Fruit fly (Drosophila melanogaster) whole organism: ENCODE data around the gene CG13970.

ENCODE experiments used
- CG8478 ChIP-seq: fragments of >200 bp; optimal IDR thresholded peaks from 2 replicates; lab custom pipeline; 2018; ENCODE audit warnings: inconsistent platforms
- EcR ChIP-seq, 2 experiments: fragments of >200 bp; optimal IDR thresholded peaks; 2 replicates each; lab custom pipeline; 2017; ENCODE audit warnings: missing biosample characterization in 2 of 2, missing genetic modification characterization in 2 of 2, missing genetic modification reagents in 2 of 2
- psq ChIP-seq: fragments of >200 bp; optimal IDR thresholded peaks from 2 replicates; lab custom pipeline; 2017

DNA sequence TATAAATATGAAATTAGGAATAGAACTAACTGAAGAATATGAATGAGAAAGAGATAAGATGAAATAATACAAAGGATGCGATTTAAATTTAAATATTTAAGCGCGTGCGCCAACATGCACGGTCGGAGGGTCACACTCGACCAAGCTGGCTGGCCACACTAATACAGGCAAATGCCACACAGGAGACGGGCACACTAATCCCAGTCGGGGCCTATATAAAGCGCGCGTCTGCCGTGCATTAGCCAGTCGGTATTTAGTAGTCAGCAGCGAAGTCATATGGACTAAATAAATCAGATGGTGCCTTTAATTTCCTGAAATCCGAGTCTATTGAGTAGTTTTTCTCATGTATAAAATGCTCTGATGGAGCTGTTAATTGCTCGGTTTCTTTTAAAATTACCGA is 44.4 kb upstream of the CG13970 start:
- TF ChIP-seq EcR (GFP tag; optimal IDR thresholded peaks at IDR 0.05; lab: Kevin White, UChicago) (no peak), psq (lab: Kevin White, UChicago) (no peak), CG8478 (lab: Kevin White, UChicago) (no peak)
